Fruit fly (Drosophila melanogaster) whole organism, embryonic: Measurements from ENCODE around the gene Cht2.

Experiments used
- CG4282 ChIP-seq: fragments of 200-800 bp; sonication (Bioruptor generic); optimal IDR thresholded peaks from 2 replicates; lab custom pipeline; 2016; ENCODE audit warnings: missing biosample characterization, missing genetic modification characterization
- CG4730 ChIP-seq: fragments of 200-800 bp; sonication (Bioruptor generic); IDR thresholded peaks from 2 replicates; pipeline ENCODE4 v1.3.6; 2022; ENCODE audit warnings: missing biosample characterization, missing genetic modification characterization
- CG4820 ChIP-seq: fragments of 200-800 bp; sonication (Bioruptor generic); optimal IDR thresholded peaks from 3 replicates; lab custom pipeline; 2016; ENCODE audit warnings: missing biosample characterization, missing genetic modification characterization
- CG8478 ChIP-seq: fragments of >200 bp; optimal IDR thresholded peaks from 2 replicates; lab custom pipeline; 2018
- Gug ChIP-seq: fragments of 200-800 bp; sonication (Bioruptor generic); IDR thresholded peaks from 4 replicates; pipeline ENCODE4 v1.3.6; 2022; ENCODE audit warnings: missing biosample characterization, missing genetic modification characterization
- Rfx ChIP-seq: fragments of 200-800 bp; sonication (Bioruptor generic); IDR thresholded peaks from 2 replicates; pipeline ENCODE4 v1.3.6; 2022; ENCODE audit warnings: missing biosample characterization, missing genetic modification characterization
- Sin3A ChIP-seq: fragments of >200 bp; optimal IDR thresholded peaks from 2 replicates; lab custom pipeline; 2018

DNA sequence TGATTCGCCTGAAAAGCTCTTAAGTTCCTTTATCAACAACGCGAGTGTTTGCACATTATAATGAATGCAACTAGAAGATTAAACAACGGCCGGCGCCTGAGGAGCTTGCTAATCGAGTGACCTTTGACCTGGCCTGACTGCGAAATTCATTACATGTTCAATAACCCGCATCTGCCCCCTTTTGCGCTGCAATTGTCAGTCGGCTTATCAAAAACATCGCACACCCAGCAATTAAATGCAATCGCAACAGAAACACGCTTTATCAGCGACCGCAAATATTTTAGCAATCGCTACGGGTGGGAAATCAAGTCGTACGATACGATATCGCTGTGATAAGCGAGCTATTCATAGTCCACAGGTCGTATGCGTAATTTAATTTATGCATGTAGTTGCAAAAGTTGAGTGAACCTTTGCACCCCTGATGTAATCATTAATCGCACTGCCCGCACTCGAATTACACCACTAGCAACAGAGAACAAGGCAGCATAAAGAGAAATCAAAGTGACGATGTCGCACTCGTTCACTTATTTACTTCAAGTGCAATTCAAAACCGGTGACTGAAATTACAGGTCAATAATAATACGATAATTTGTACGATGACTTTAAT, 16.1 kb downstream of the Cht2 start:
- TF ChIP-seq CG4820 (GFP tag; lab: Kevin White, UChicago) (no peak), CG4730 (GFP tag; lab: Robert Waterston, UW) (no peak), Rfx (no peak), Gug (GFP tag; lab: Robert Waterston, UW) (no peak), CG4282 (GFP tag; lab: Kevin White, UChicago) (no peak), CG8478 (lab: Kevin White, UChicago) (no peak), Sin3A (lab: Kevin White, UChicago) (no peak)
